Fruit fly (Drosophila melanogaster) whole organism, embryonic: ENCODE data around the gene Jon99Fii.

ENCODE experiments used
- Atf-2 ChIP-seq: fragments of 200-800 bp; sonication (Bioruptor generic); optimal IDR thresholded peaks from 2 replicates; lab custom pipeline; 2016; ENCODE audit warnings: missing biosample characterization, missing genetic modification characterization
- Blimp-1 ChIP-seq: fragments of 200-800 bp; sonication (Bioruptor generic); optimal IDR thresholded peaks from 3 replicates; lab custom pipeline; 2018; ENCODE audit warnings: missing biosample characterization, missing genetic modification characterization, mild to moderate bottlenecking, moderate library complexity, missing genetic modification reagents
- CG1233 ChIP-seq: fragments of 200-800 bp; sonication (Bioruptor generic); optimal IDR thresholded peaks from 4 replicates; lab custom pipeline; 2018; ENCODE audit warnings: missing biosample characterization, mild to moderate bottlenecking, missing genetic modification characterization
- CG12769 ChIP-seq: fragments of 200-800 bp; sonication (Bioruptor generic); optimal IDR thresholded peaks from 2 replicates; lab custom pipeline; 2019; ENCODE audit warnings: missing biosample characterization, mild to moderate bottlenecking, missing genetic modification characterization, moderate library complexity
- CG13287 ChIP-seq: fragments of 200-800 bp; sonication (Bioruptor generic); IDR thresholded peaks from 2 replicates; pipeline ENCODE4 v1.3.6; 2022; ENCODE audit warnings: missing biosample characterization, missing genetic modification characterization; ENCODE audit not compliant: partially characterized antibody
- CG16813 ChIP-seq: fragments of 200-800 bp; sonication (Bioruptor generic); IDR thresholded peaks from 3 replicates; pipeline ENCODE4 v1.3.6; 2022; ENCODE audit warnings: missing biosample characterization, missing genetic modification characterization; ENCODE audit not compliant: partially characterized antibody
- CG17359 ChIP-seq: fragments of 200-800 bp; sonication (Bioruptor generic); optimal IDR thresholded peaks from 3 replicates; lab custom pipeline; 2018; ENCODE audit warnings: missing biosample characterization, mild to moderate bottlenecking, missing genetic modification characterization, moderate library complexity
- CG17361 ChIP-seq: fragments of 200-800 bp; sonication (Bioruptor generic); IDR thresholded peaks from 3 replicates; pipeline ENCODE4 v1.3.6; 2022; ENCODE audit warnings: missing biosample characterization, missing genetic modification characterization
- CG1792 ChIP-seq: fragments of 200-800 bp; sonication (Bioruptor generic); optimal IDR thresholded peaks from 2 replicates; lab custom pipeline; 2016; ENCODE audit warnings: missing biosample characterization, missing genetic modification characterization
- CG2678 ChIP-seq: fragments of 200-800 bp; sonication (Bioruptor generic); optimal IDR thresholded peaks from 3 replicates; lab custom pipeline; 2019; ENCODE audit warnings: missing biosample characterization, mild to moderate bottlenecking, missing genetic modification characterization, moderate library complexity
- CG32532 ChIP-seq: fragments of 200-800 bp; sonication (Bioruptor generic); IDR thresholded peaks from 2 replicates; pipeline ENCODE4 v1.3.6; 2022; ENCODE audit warnings: missing biosample characterization, missing genetic modification characterization
- CG32767 ChIP-seq: fragments of 200-800 bp; sonication (Bioruptor generic); IDR thresholded peaks from 2 replicates; pipeline ENCODE4 v1.3.6; 2022; ENCODE audit warnings: missing biosample characterization, missing genetic modification characterization
- CG4854 ChIP-seq: fragments of 200-800 bp; sonication (Bioruptor generic); optimal IDR thresholded peaks from 2 replicates; lab custom pipeline; 2016; ENCODE audit warnings: missing biosample characterization, missing genetic modification characterization, inconsistent platforms
- CG7963 ChIP-seq: fragments of 200-800 bp; sonication (Bioruptor generic); IDR thresholded peaks from 3 replicates; pipeline ENCODE4 v1.3.6; 2022; ENCODE audit warnings: missing biosample characterization, missing genetic modification characterization; ENCODE audit not compliant: partially characterized antibody
- CG9609 ChIP-seq: fragments of 200-800 bp; sonication (Bioruptor generic); optimal IDR thresholded peaks from 3 replicates; lab custom pipeline; 2016; ENCODE audit warnings: missing biosample characterization, missing genetic modification characterization
- CG9876 ChIP-seq: fragments of 200-800 bp; sonication (Bioruptor generic); optimal IDR thresholded peaks from 2 replicates; lab custom pipeline; 2016; ENCODE audit warnings: missing biosample characterization, missing genetic modification characterization
- Drgx ChIP-seq: fragments of 200-800 bp; sonication (Bioruptor generic); IDR thresholded peaks from 2 replicates; pipeline ENCODE4 v1.3.6; 2022; ENCODE audit warnings: missing biosample characterization, missing genetic modification characterization
- Eip74EF ChIP-seq, 2 experiments: fragments of 200-800 bp in 1 of 2; fragments of >200 bp in 1 of 2; sonication (Bioruptor generic) in 1 of 2; optimal IDR thresholded peaks; 2 replicates each; lab custom pipeline; 2017 to 2019; ENCODE audit warnings: missing biosample characterization in 2 of 2, missing genetic modification characterization in 2 of 2, mild to moderate bottlenecking in 1 of 2, moderate library complexity in 1 of 2
- Hr39 ChIP-seq: fragments of >200 bp; optimal IDR thresholded peaks from 2 replicates; lab custom pipeline; 2017
- MESR4 ChIP-seq: fragments of 200-800 bp; sonication (Bioruptor generic); optimal IDR thresholded peaks from 2 replicates; lab custom pipeline; 2018; ENCODE audit warnings: missing biosample characterization, mild to moderate bottlenecking, missing genetic modification characterization, moderate library complexity
- Opbp ChIP-seq: fragments of 200-800 bp; sonication (Bioruptor generic); IDR thresholded peaks from 3 replicates; pipeline ENCODE4 v1.3.6; 2022; ENCODE audit warnings: missing biosample characterization, missing genetic modification characterization; ENCODE audit not compliant: partially characterized antibody
- Ptx1 ChIP-seq: fragments of 200-800 bp; sonication (Bioruptor generic); IDR thresholded peaks from 2 replicates; pipeline ENCODE4 v1.3.6; 2022; ENCODE audit warnings: missing biosample characterization, missing genetic modification characterization
- Ravus ChIP-seq: fragments of 200-800 bp; sonication (Bioruptor generic); IDR thresholded peaks from 2 replicates; pipeline ENCODE4 v1.3.6; 2022; ENCODE audit warnings: missing biosample characterization, missing genetic modification characterization
- Xbp1 ChIP-seq: fragments of 200-800 bp; sonication (Bioruptor generic); optimal IDR thresholded peaks from 3 replicates; lab custom pipeline; 2016; ENCODE audit warnings: missing biosample characterization, mild to moderate bottlenecking, missing genetic modification characterization
- chn ChIP-seq: fragments of 200-800 bp; sonication (Bioruptor generic); optimal IDR thresholded peaks from 2 replicates; lab custom pipeline; 2016; ENCODE audit warnings: missing biosample characterization, missing genetic modification characterization
- dan ChIP-seq: fragments of 200-800 bp; sonication (Bioruptor generic); IDR thresholded peaks from 2 replicates; pipeline ENCODE4 v1.3.6; 2022; ENCODE audit warnings: missing biosample characterization, missing genetic modification characterization
- disco-r ChIP-seq: fragments of 200-800 bp; sonication (Bioruptor generic); optimal IDR thresholded peaks from 2 replicates; lab custom pipeline; 2016; ENCODE audit warnings: missing biosample characterization, missing genetic modification characterization
- emc ChIP-seq: fragments of 200-800 bp; sonication (Bioruptor generic); optimal IDR thresholded peaks from 2 replicates; lab custom pipeline; 2016; ENCODE audit warnings: missing biosample characterization, missing genetic modification characterization
- fd3F ChIP-seq: fragments of 200-800 bp; sonication (Bioruptor generic); optimal IDR thresholded peaks from 2 replicates; lab custom pipeline; 2018; ENCODE audit warnings: missing biosample characterization, mild to moderate bottlenecking, missing genetic modification characterization, moderate library complexity
- fd96Cb ChIP-seq: fragments of 200-800 bp; sonication (Bioruptor generic); optimal IDR thresholded peaks from 2 replicates; lab custom pipeline; 2018; ENCODE audit warnings: missing biosample characterization, mild to moderate bottlenecking, missing genetic modification characterization, moderate library complexity
- gem ChIP-seq: fragments of 200-800 bp; sonication (Bioruptor generic); optimal IDR thresholded peaks from 2 replicates; lab custom pipeline; 2019; ENCODE audit warnings: missing biosample characterization, mild to moderate bottlenecking, missing genetic modification characterization, moderate library complexity
- gsb-n ChIP-seq: fragments of 200-800 bp; sonication (Bioruptor generic); optimal IDR thresholded peaks from 3 replicates; lab custom pipeline; 2018; ENCODE audit warnings: missing biosample characterization, mild to moderate bottlenecking, missing genetic modification characterization
- hbn ChIP-seq: fragments of 200-800 bp; sonication (Bioruptor generic); IDR thresholded peaks from 2 replicates; pipeline ENCODE4 v1.3.6; 2022; ENCODE audit warnings: missing biosample characterization, missing genetic modification characterization; ENCODE audit not compliant: partially characterized antibody
- her ChIP-seq: fragments of 200-800 bp; sonication (Bioruptor generic); optimal IDR thresholded peaks from 2 replicates; lab custom pipeline; 2016; ENCODE audit warnings: missing biosample characterization, missing genetic modification characterization
- inv ChIP-seq: fragments of 200-800 bp; sonication (Bioruptor generic); IDR thresholded peaks from 2 replicates; pipeline ENCODE4 v1.3.6; 2022; ENCODE audit warnings: missing biosample characterization, missing genetic modification characterization; ENCODE audit not compliant: partially characterized antibody
- nerfin-1 ChIP-seq: fragments of 200-800 bp; sonication (Bioruptor generic); optimal IDR thresholded peaks from 3 replicates; lab custom pipeline; 2019; ENCODE audit warnings: missing biosample characterization, mild to moderate bottlenecking, missing genetic modification characterization, moderate library complexity
- nom ChIP-seq: fragments of 200-800 bp; sonication (Bioruptor generic); optimal IDR thresholded peaks from 2 replicates; lab custom pipeline; 2017; ENCODE audit warnings: missing biosample characterization, missing genetic modification characterization, mild to moderate bottlenecking, moderate library complexity, missing genetic modification reagents
- pho ChIP-seq: fragments of 200-800 bp; sonication (Bioruptor generic); optimal IDR thresholded peaks from 2 replicates; lab custom pipeline; 2016; ENCODE audit warnings: missing biosample characterization, missing genetic modification characterization
- repo ChIP-seq: fragments of 200-800 bp; sonication (Bioruptor generic); optimal IDR thresholded peaks from 2 replicates; lab custom pipeline; 2016; ENCODE audit warnings: missing biosample characterization, missing genetic modification characterization
- schlank ChIP-seq: fragments of 200-800 bp; sonication (Bioruptor generic); optimal IDR thresholded peaks from 2 replicates; lab custom pipeline; 2018; ENCODE audit warnings: missing biosample characterization, mild to moderate bottlenecking, missing genetic modification characterization
- sens ChIP-seq: fragments of 200-800 bp; sonication (Bioruptor generic); peaks from one replicate; lab custom pipeline; 2016; ENCODE audit warnings: missing biosample characterization, missing genetic modification characterization
- sens-2 ChIP-seq: fragments of 200-800 bp; sonication (Bioruptor generic); IDR thresholded peaks from 2 replicates; pipeline ENCODE4 v1.3.6; 2022; ENCODE audit warnings: missing biosample characterization, missing genetic modification characterization
- sima ChIP-seq: fragments of 200-800 bp; sonication (Bioruptor generic); optimal IDR thresholded peaks from 2 replicates; lab custom pipeline; 2016; ENCODE audit warnings: missing biosample characterization, missing genetic modification characterization
- wek ChIP-seq: fragments of 200-800 bp; sonication (Bioruptor generic); optimal IDR thresholded peaks from 3 replicates; lab custom pipeline; 2018; ENCODE audit warnings: missing biosample characterization, mild to moderate bottlenecking, missing genetic modification characterization, moderate library complexity

Gene Jon99Fii

dm6 chr3R:30465775-30466494, 21.8 kb downstream of the Jon99Fii start, which contains the start of gene PH4alphaEFB (continued):
- TF ChIP-seq chn (GFP tag; lab: Kevin White, UChicago), result no peak
- TF ChIP-seq Xbp1, result peak; percentile 5
- no peak for TF ChIP-seq fd96Cb (tag; lab: Kevin White, UChicago)
- TF ChIP-seq her (GFP tag; lab: Kevin White, UChicago), result no peak
- no peak for TF ChIP-seq emc (GFP tag; lab: Kevin White, UChicago)
- TF ChIP-seq CG13287 (GFP tag; lab: Robert Waterston, UW), result peak; percentile 45
- TF ChIP-seq wek (GFP tag; lab: Kevin White, UChicago), result peak; percentile 3
- no peak for TF ChIP-seq Ptx1 (GFP tag; lab: Robert Waterston, UW)
- TF ChIP-seq Ravus, result no peak
- no peak for TF ChIP-seq inv (GFP tag; lab: Robert Waterston, UW)
- peak; percentile 94 for TF ChIP-seq sens (GFP tag; lab: Kevin White, UChicago)
- no peak for TF ChIP-seq pho
- no peak for TF ChIP-seq CG1792 (GFP tag; lab: Kevin White, UChicago)
- TF ChIP-seq CG1233 (GFP tag; lab: Kevin White, UChicago), result no peak
- TF ChIP-seq CG32767, result no peak; the same call in 1 of the 2 replicates
- peak; percentile 56 for TF ChIP-seq nerfin-1
- TF ChIP-seq disco-r (GFP tag; lab: Kevin White, UChicago), result no peak
- TF ChIP-seq CG4854 (GFP tag; lab: Kevin White, UChicago), result no peak
- no peak for TF ChIP-seq Hr39
- TF ChIP-seq fd3F (GFP tag; lab: Kevin White, UChicago), result no peak
- peak; percentile 33; the same call in 1 of the 2 replicates for TF ChIP-seq sens-2 (GFP tag; lab: Robert Waterston, UW)
- no peak for TF ChIP-seq repo
- no peak for TF ChIP-seq sima (GFP tag; lab: Kevin White, UChicago)
- TF ChIP-seq gem (tag; lab: Kevin White, UChicago), result no peak
- no peak for TF ChIP-seq CG9876
- TF ChIP-seq MESR4 (GFP tag; lab: Kevin White, UChicago), result peak; percentile 3
- no peak; the same call in 1 of the 2 replicates for TF ChIP-seq CG32532
- TF ChIP-seq hbn, result peak; percentile 27; the same call in 1 of the 2 replicates
- TF ChIP-seq CG16813, result no peak
- TF ChIP-seq Drgx, result no peak
- TF ChIP-seq Opbp (GFP tag; lab: Robert Waterston, UW), result 0 out of 3 replicates have a peak, but pooled peaks have one; percentile 22
- no peak for TF ChIP-seq Blimp-1
- TF ChIP-seq CG7963 (GFP tag; lab: Robert Waterston, UW), result no peak
- TF ChIP-seq CG12769, result peak; percentile 78
- peak; percentile 57 for TF ChIP-seq nom (GFP tag; lab: Kevin White, UChicago)
- no peak for TF ChIP-seq CG2678 (tag; lab: Kevin White, UChicago)
- no peak for TF ChIP-seq CG17359 (tag; lab: Kevin White, UChicago)
- TF ChIP-seq Eip74EF (GFP tag; optimal IDR thresholded peaks at IDR 0.05; lab: Kevin White, UChicago), result peak in 1 of 2 experiments; percentile 34
- TF ChIP-seq gsb-n (tag; lab: Kevin White, UChicago), result peak; percentile 78
- no peak for TF ChIP-seq CG9609
- TF ChIP-seq CG17361 (GFP tag; lab: Robert Waterston, UW), result no peak
- TF ChIP-seq dan (GFP tag; lab: Robert Waterston, UW), result no peak
- no peak for TF ChIP-seq Atf-2
- TF ChIP-seq schlank (tag; lab: Kevin White, UChicago), result no peak
